Fruit fly (Drosophila melanogaster) whole organism, adult: Measurements from ENCODE around the gene CG4022.

Source experiments
- CG5204 ChIP-seq: fragments of 200-800 bp; sonication (Bioruptor generic); optimal IDR thresholded peaks from 2 replicates; lab custom pipeline; 2016; ENCODE audit warnings: missing biosample characterization, missing genetic modification characterization
- Clk ChIP-seq: fragments of 200-800 bp; sonication (Bioruptor generic); optimal IDR thresholded peaks from 2 replicates; lab custom pipeline; 2017; ENCODE audit warnings: missing biosample characterization, missing genetic modification characterization
- Crg-1 ChIP-seq: fragments of 200-800 bp; sonication (Bioruptor generic); optimal IDR thresholded peaks from 2 replicates; lab custom pipeline; 2016; ENCODE audit warnings: missing biosample characterization, missing genetic modification characterization
- cnc ChIP-seq, 2 experiments: fragments of >200 bp; optimal IDR thresholded peaks; 2 replicates each; lab custom pipeline; 2017
- kay ChIP-seq: fragments of 200-800 bp; sonication (Bioruptor generic); peaks from one replicate; lab custom pipeline; 2016; ENCODE audit warnings: missing biosample characterization, missing genetic modification characterization, borderline replicate concordance
- toe ChIP-seq: fragments of 200-800 bp; sonication (Bioruptor generic); optimal IDR thresholded peaks from 2 replicates; lab custom pipeline; 2016; ENCODE audit warnings: missing biosample characterization, missing genetic modification characterization

- TF ChIP-seq kay (no peak), CG5204 (GFP tag; lab: Kevin White, UChicago) (no peak), Crg-1 (peak; percentile 33), Clk (peak; percentile 1), toe (GFP tag; lab: Kevin White, UChicago) (no peak), cnc (optimal IDR thresholded peaks at IDR 0.05; lab: Kevin White, UChicago) (no peak)
Observed at dm6 chr3L:9429665-9430607, 19.3 kb upstream of the CG4022 start, which contains the start of the genes RpS17 and MTF-1.
